Fruit fly (Drosophila melanogaster) whole organism, embryonic: ENCODE measurements around the gene Sumo.

Source experiments
- Atf6 ChIP-seq: fragments of 200-800 bp; sonication (Bioruptor generic); IDR thresholded peaks from 2 replicates; pipeline ENCODE4 v1.3.6; 2022; ENCODE audit warnings: missing biosample characterization, missing genetic modification characterization
- BEAF-32 ChIP-seq: fragments of 200-800 bp; sonication (Bioruptor generic); optimal IDR thresholded peaks from 3 replicates; lab custom pipeline; 2017; ENCODE audit warnings: missing biosample characterization, missing genetic modification characterization, mild to moderate bottlenecking, moderate library complexity, missing genetic modification reagents
- CG11560 ChIP-seq: fragments of 200-800 bp; sonication (Bioruptor generic); IDR thresholded peaks from 3 replicates; pipeline ENCODE4 v1.3.6; 2022; ENCODE audit warnings: missing biosample characterization, missing genetic modification characterization
- CG13296 ChIP-seq: fragments of 200-800 bp; sonication (Bioruptor generic); optimal IDR thresholded peaks from 3 replicates; lab custom pipeline; 2018; ENCODE audit warnings: missing biosample characterization, mild to moderate bottlenecking, missing genetic modification characterization
- CG13424 ChIP-seq: fragments of 200-800 bp; sonication (Bioruptor generic); optimal IDR thresholded peaks from 2 replicates; lab custom pipeline; 2019; ENCODE audit warnings: missing biosample characterization, mild to moderate bottlenecking, missing genetic modification characterization, moderate library complexity
- CG14667 ChIP-seq: fragments of 200-800 bp; sonication (Bioruptor generic); IDR thresholded peaks from 2 replicates; pipeline ENCODE4 v1.3.6; 2022; ENCODE audit warnings: missing biosample characterization, missing genetic modification characterization
- CG15073 ChIP-seq: fragments of 200-800 bp; sonication (Bioruptor generic); optimal IDR thresholded peaks from 2 replicates; lab custom pipeline; 2016; ENCODE audit warnings: missing biosample characterization, missing genetic modification characterization
- CG16815 ChIP-seq: fragments of 200-800 bp; sonication (Bioruptor generic); optimal IDR thresholded peaks from 3 replicates; lab custom pipeline; 2017; ENCODE audit warnings: missing biosample characterization, mild to moderate bottlenecking, missing genetic modification characterization
- CG31224 ChIP-seq: fragments of 200-800 bp; sonication (Bioruptor generic); IDR thresholded peaks from 2 replicates; pipeline ENCODE4 v1.3.6; 2022; ENCODE audit warnings: missing biosample characterization, missing genetic modification characterization
- CG3281 ChIP-seq: fragments of 200-800 bp; sonication (Bioruptor generic); optimal IDR thresholded peaks from 3 replicates; lab custom pipeline; 2017; ENCODE audit warnings: missing biosample characterization, mild to moderate bottlenecking, missing genetic modification characterization
- CG34224 ChIP-seq: fragments of 200-800 bp; sonication (Bioruptor generic); IDR thresholded peaks from 3 replicates; pipeline ENCODE4 v1.3.6; 2022; ENCODE audit warnings: missing biosample characterization, missing genetic modification characterization; ENCODE audit not compliant: partially characterized antibody
- CG4282 ChIP-seq: fragments of 200-800 bp; sonication (Bioruptor generic); optimal IDR thresholded peaks from 2 replicates; lab custom pipeline; 2016; ENCODE audit warnings: missing biosample characterization, missing genetic modification characterization
- CG4328 ChIP-seq: fragments of 200-800 bp; sonication (Bioruptor generic); optimal IDR thresholded peaks from 3 replicates; lab custom pipeline; 2017; ENCODE audit warnings: missing biosample characterization, missing genetic modification reagents, missing genetic modification characterization
- CG4424 ChIP-seq: fragments of 200-800 bp; sonication (Bioruptor generic); optimal IDR thresholded peaks from 3 replicates; lab custom pipeline; 2016; ENCODE audit warnings: missing biosample characterization, missing genetic modification characterization
- CG6854 ChIP-seq: fragments of 200-800 bp; sonication (Bioruptor generic); optimal IDR thresholded peaks from 3 replicates; lab custom pipeline; 2017; ENCODE audit warnings: missing biosample characterization, mild to moderate bottlenecking, missing genetic modification characterization
- CG7271 ChIP-seq: fragments of 200-800 bp; sonication (Bioruptor generic); optimal IDR thresholded peaks from 2 replicates; lab custom pipeline; 2018; ENCODE audit warnings: missing biosample characterization, mild to moderate bottlenecking, missing genetic modification characterization, moderate library complexity
- CG8290 ChIP-seq, 3 experiments: fragments of 200-800 bp; sonication (Bioruptor generic); optimal IDR thresholded peaks; 2 replicates each; lab custom pipeline; 2016 to 2019; ENCODE audit warnings: missing biosample characterization in 3 of 3, missing genetic modification characterization in 3 of 3, mild to moderate bottlenecking in 2 of 3, moderate library complexity in 1 of 3
- Camta ChIP-seq: fragments of 200-800 bp; sonication (Bioruptor generic); optimal IDR thresholded peaks from 2 replicates; lab custom pipeline; 2016; ENCODE audit warnings: missing biosample characterization, missing genetic modification characterization
- CkIIα-i1 ChIP-seq: fragments of 200-800 bp; sonication (Bioruptor generic); IDR thresholded peaks from 2 replicates; pipeline ENCODE4 v1.3.6; 2022; ENCODE audit warnings: missing biosample characterization, missing genetic modification characterization
- Dip2 ChIP-seq: fragments of 200-800 bp; sonication (Bioruptor generic); IDR thresholded peaks from 2 replicates; pipeline ENCODE4 v1.3.6; 2022; ENCODE audit warnings: missing biosample characterization, missing genetic modification characterization
- Drgx ChIP-seq: fragments of 200-800 bp; sonication (Bioruptor generic); IDR thresholded peaks from 2 replicates; pipeline ENCODE4 v1.3.6; 2022; ENCODE audit warnings: missing biosample characterization, missing genetic modification characterization
- Hmr ChIP-seq: fragments of 200-800 bp; sonication (Bioruptor generic); optimal IDR thresholded peaks from 3 replicates; lab custom pipeline; 2017; ENCODE audit warnings: mild to moderate bottlenecking, missing biosample characterization, missing genetic modification reagents, missing genetic modification characterization
- Jarid2 ChIP-seq: fragments of 200-800 bp; sonication (Bioruptor generic); optimal IDR thresholded peaks from 3 replicates; lab custom pipeline; 2017; ENCODE audit warnings: mild to moderate bottlenecking, missing biosample characterization, missing genetic modification reagents, missing genetic modification characterization
- Side ChIP-seq: fragments of 200-800 bp; sonication (Bioruptor generic); optimal IDR thresholded peaks from 2 replicates; lab custom pipeline; 2016; ENCODE audit warnings: missing biosample characterization, missing genetic modification characterization
- ab ChIP-seq: fragments of 200-800 bp; sonication (Bioruptor generic); optimal IDR thresholded peaks from 2 replicates; lab custom pipeline; 2016; ENCODE audit warnings: missing biosample characterization, missing genetic modification characterization
- ac ChIP-seq: fragments of 200-800 bp; sonication (Bioruptor generic); optimal IDR thresholded peaks from 3 replicates; lab custom pipeline; 2017; ENCODE audit warnings: missing biosample characterization, mild to moderate bottlenecking, missing genetic modification characterization
- az2 ChIP-seq: fragments of 200-800 bp; sonication (Bioruptor generic); optimal IDR thresholded peaks from 3 replicates; lab custom pipeline; 2016; ENCODE audit warnings: missing biosample characterization, missing genetic modification characterization
- caup ChIP-seq: fragments of 200-800 bp; sonication (Bioruptor generic); optimal IDR thresholded peaks from 3 replicates; lab custom pipeline; 2017; ENCODE audit warnings: missing biosample characterization, mild to moderate bottlenecking, missing genetic modification characterization, moderate library complexity; ENCODE audit not compliant: severe bottlenecking
- chm ChIP-seq: fragments of 200-800 bp; sonication (Bioruptor generic); IDR thresholded peaks from 2 replicates; pipeline ENCODE4 v1.3.6; 2022; ENCODE audit warnings: missing biosample characterization, missing genetic modification characterization
- chn ChIP-seq: fragments of 200-800 bp; sonication (Bioruptor generic); optimal IDR thresholded peaks from 2 replicates; lab custom pipeline; 2016; ENCODE audit warnings: missing biosample characterization, missing genetic modification characterization
- disco-r ChIP-seq: fragments of 200-800 bp; sonication (Bioruptor generic); optimal IDR thresholded peaks from 2 replicates; lab custom pipeline; 2016; ENCODE audit warnings: missing biosample characterization, missing genetic modification characterization
- emc ChIP-seq: fragments of 200-800 bp; sonication (Bioruptor generic); optimal IDR thresholded peaks from 2 replicates; lab custom pipeline; 2016; ENCODE audit warnings: missing biosample characterization, missing genetic modification characterization
- fd3F ChIP-seq: fragments of 200-800 bp; sonication (Bioruptor generic); optimal IDR thresholded peaks from 2 replicates; lab custom pipeline; 2018; ENCODE audit warnings: missing biosample characterization, mild to moderate bottlenecking, missing genetic modification characterization, moderate library complexity
- h ChIP-seq: fragments of >200 bp; optimal IDR thresholded peaks from 2 replicates; lab custom pipeline; 2017
- hb ChIP-seq: fragments of 200-800 bp; sonication (Bioruptor generic); IDR thresholded peaks from 3 replicates; pipeline ENCODE4 v1.3.6; 2022; ENCODE audit warnings: missing biosample characterization, missing genetic modification characterization; ENCODE audit not compliant: partially characterized antibody
- hkb ChIP-seq, 2 experiments: fragments of 200-800 bp in 1 of 2; fragments of >200 bp in 1 of 2; sonication (Bioruptor generic) in 1 of 2; IDR thresholded peaks in 1 of 2; optimal IDR thresholded peaks in 1 of 2; 2 replicates each; pipeline versions ENCODE4 v1.3.6 to Lab custom; 2017 to 2022; ENCODE audit warnings: missing biosample characterization in 1 of 2, missing genetic modification characterization in 1 of 2
- ind ChIP-seq: fragments of 200-800 bp; sonication (Bioruptor generic); optimal IDR thresholded peaks from 3 replicates; lab custom pipeline; 2016; ENCODE audit warnings: missing biosample characterization, missing genetic modification characterization
- jing ChIP-seq: fragments of 200-800 bp; sonication (Bioruptor generic); optimal IDR thresholded peaks from 2 replicates; lab custom pipeline; 2018; ENCODE audit warnings: missing biosample characterization, mild to moderate bottlenecking, missing genetic modification characterization
- mam ChIP-seq: fragments of 200-800 bp; sonication (Bioruptor generic); optimal IDR thresholded peaks from 3 replicates; lab custom pipeline; 2016; ENCODE audit warnings: missing biosample characterization, missing genetic modification characterization
- mirr ChIP-seq: fragments of 200-800 bp; sonication (Bioruptor generic); optimal IDR thresholded peaks from 3 replicates; lab custom pipeline; 2018; ENCODE audit warnings: missing biosample characterization, mild to moderate bottlenecking, missing genetic modification characterization
- nerfin-2 ChIP-seq: fragments of 200-800 bp; sonication (Bioruptor generic); IDR thresholded peaks from 2 replicates; pipeline ENCODE4 v1.3.6; 2022; ENCODE audit warnings: missing biosample characterization, missing genetic modification characterization; ENCODE audit not compliant: partially characterized antibody
- peb ChIP-seq: fragments of 200-800 bp; sonication (Bioruptor generic); IDR thresholded peaks from 2 replicates; pipeline ENCODE4 v1.3.6; 2022; ENCODE audit warnings: missing biosample characterization, missing genetic modification characterization
- psq ChIP-seq: fragments of 200-800 bp; sonication (Bioruptor generic); optimal IDR thresholded peaks from 2 replicates; lab custom pipeline; 2017; ENCODE audit warnings: missing biosample characterization, missing genetic modification characterization
- rib ChIP-seq: fragments of 200-800 bp; sonication (Bioruptor generic); IDR thresholded peaks from 2 replicates; pipeline ENCODE4 v1.3.6; 2022; ENCODE audit warnings: missing biosample characterization, missing genetic modification characterization
- row ChIP-seq: fragments of 200-800 bp; sonication (Bioruptor generic); IDR thresholded peaks from 3 replicates; pipeline ENCODE4 v1.3.6; 2022; ENCODE audit warnings: missing biosample characterization, missing genetic modification characterization
- sisA ChIP-seq: fragments of 200-800 bp; sonication (Bioruptor generic); IDR thresholded peaks from 2 replicates; pipeline ENCODE4 v1.3.6; 2022; ENCODE audit warnings: missing biosample characterization, missing genetic modification characterization
- tup ChIP-seq: fragments of 200-800 bp; sonication (Bioruptor generic); optimal IDR thresholded peaks from 2 replicates; lab custom pipeline; 2016; ENCODE audit warnings: missing biosample characterization, mild to moderate bottlenecking, missing genetic modification characterization, moderate library complexity
- vnd ChIP-seq: fragments of 200-800 bp; sonication (Bioruptor generic); IDR thresholded peaks from 3 replicates; pipeline ENCODE4 v1.3.6; 2022; ENCODE audit warnings: missing biosample characterization, missing genetic modification characterization; ENCODE audit not compliant: partially characterized antibody
- z ChIP-seq: fragments of 200-800 bp; sonication (Bioruptor generic); IDR thresholded peaks from 3 replicates; pipeline ENCODE4 v1.3.6; 2022; ENCODE audit warnings: missing biosample characterization, missing genetic modification characterization
- zen2 ChIP-seq: fragments of 200-800 bp; sonication (Bioruptor generic); IDR thresholded peaks from 3 replicates; pipeline ENCODE4 v1.3.6; 2022; ENCODE audit warnings: missing biosample characterization, missing genetic modification characterization; ENCODE audit not compliant: partially characterized antibody

Sumo gene

DNA sequence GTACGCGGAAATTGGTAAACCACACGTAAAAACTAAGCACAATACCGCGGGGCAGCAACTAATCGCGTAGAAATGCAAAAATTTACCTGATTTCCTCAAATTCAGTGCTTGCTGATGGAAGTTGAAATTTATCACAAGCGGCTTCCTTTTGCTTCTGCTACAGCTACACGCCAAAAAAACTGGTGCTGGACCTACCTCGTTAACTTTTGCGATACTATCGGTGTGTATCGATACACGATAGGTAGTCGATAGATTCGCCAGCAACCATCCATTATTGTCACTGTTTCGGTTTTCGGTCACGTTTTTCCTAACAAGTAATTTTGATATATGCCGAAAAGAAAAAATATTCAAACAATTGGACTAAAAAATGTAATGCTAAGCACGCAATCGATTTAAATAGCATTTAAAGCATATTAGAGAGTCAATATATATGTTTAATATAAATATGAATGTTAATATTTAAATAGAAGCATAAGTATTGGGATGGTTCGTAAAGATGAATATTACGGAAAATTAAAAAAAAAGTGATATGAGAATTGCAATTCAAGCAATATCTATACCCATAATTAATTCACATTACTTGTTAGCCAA, at the start of gene Sumo (continued):
- TF ChIP-seq Hmr (GFP tag; lab: Kevin White, UChicago), result no peak
- no peak for TF ChIP-seq hkb (optimal IDR thresholded peaks at IDR 0.05; lab: Kevin White, UChicago)
- TF ChIP-seq hkb (GFP tag; IDR thresholded peaks at IDR 0.05; lab: Robert Waterston, UW), result no peak
- TF ChIP-seq CkIIα-i1 (GFP tag; lab: Robert Waterston, UW), result no peak
- no peak for TF ChIP-seq ind (GFP tag; lab: Kevin White, UChicago)
- peak; percentile 20 for TF ChIP-seq CG4424 (GFP tag; lab: Kevin White, UChicago)
- TF ChIP-seq caup, result no peak
- no peak for TF ChIP-seq CG13424
- peak; percentile 98 for TF ChIP-seq CG34224
- no peak for TF ChIP-seq CG15073 (GFP tag; lab: Kevin White, UChicago)
- TF ChIP-seq CG8290 (GFP tag; optimal IDR thresholded peaks at IDR 0.05; lab: Kevin White, UChicago), result peak; percentile 17
- peak in 1 of 2 experiments; percentile 80 for TF ChIP-seq CG8290 (tag; optimal IDR thresholded peaks at IDR 0.05; lab: Kevin White, UChicago)
- no peak for TF ChIP-seq mam (GFP tag; lab: Kevin White, UChicago)
- TF ChIP-seq sisA (GFP tag; lab: Robert Waterston, UW), result 0 out of 2 replicates have a peak, but pooled peaks have one; percentile 3
- TF ChIP-seq Camta (GFP tag; lab: Kevin White, UChicago), result no peak
- peak; percentile 9 for TF ChIP-seq az2 (GFP tag; lab: Kevin White, UChicago)
- no peak for TF ChIP-seq CG13296
- no peak for TF ChIP-seq ac
- peak; percentile 99 for TF ChIP-seq hb
- no peak for TF ChIP-seq rib (GFP tag; lab: Robert Waterston, UW)
- TF ChIP-seq mirr, result no peak
- no peak for TF ChIP-seq z (GFP tag; lab: Robert Waterston, UW)
- TF ChIP-seq disco-r (GFP tag; lab: Kevin White, UChicago), result no peak
- no peak for TF ChIP-seq chn (GFP tag; lab: Kevin White, UChicago)
- TF ChIP-seq CG4328, result no peak
- TF ChIP-seq Jarid2, result peak; percentile 35
- TF ChIP-seq CG6854 (GFP tag; lab: Kevin White, UChicago), result no peak
- no peak for TF ChIP-seq psq (GFP tag; lab: Kevin White, UChicago)
- no peak for TF ChIP-seq Drgx (GFP tag; lab: Robert Waterston, UW)
- no peak for TF ChIP-seq tup (GFP tag; lab: Kevin White, UChicago)
- TF ChIP-seq zen2 (GFP tag; lab: Robert Waterston, UW), result peak; percentile 99
- TF ChIP-seq CG3281 (GFP tag; lab: Kevin White, UChicago), result no peak
- peak; percentile 16; the same call in 1 of the 3 replicates for TF ChIP-seq CG11560
- TF ChIP-seq jing (GFP tag; lab: Kevin White, UChicago), result no peak
- no peak for TF ChIP-seq emc (GFP tag; lab: Kevin White, UChicago)
- TF ChIP-seq ab, result no peak
- TF ChIP-seq peb (GFP tag; lab: Robert Waterston, UW), result no peak
- TF ChIP-seq BEAF-32, result peak; percentile 98
- no peak for TF ChIP-seq Atf6 (GFP tag; lab: Robert Waterston, UW)
- TF ChIP-seq nerfin-2, result peak; percentile 98
- TF ChIP-seq CG14667 (GFP tag; lab: Robert Waterston, UW), result no peak
- TF ChIP-seq Side (GFP tag; lab: Kevin White, UChicago), result no peak
- TF ChIP-seq h (lab: Kevin White, UChicago), result no peak
- no peak for TF ChIP-seq CG7271
- no peak for TF ChIP-seq CG4282
- peak; percentile 16 for TF ChIP-seq CG16815 (GFP tag; lab: Kevin White, UChicago)
- no peak for TF ChIP-seq CG31224
- peak; percentile 49; the same call in 1 of the 2 replicates for TF ChIP-seq chm (GFP tag; lab: Robert Waterston, UW)
- TF ChIP-seq row (GFP tag; lab: Robert Waterston, UW), result peak; percentile 93
- peak; percentile 99 for TF ChIP-seq vnd (GFP tag; lab: Robert Waterston, UW)
- no peak for TF ChIP-seq fd3F
- TF ChIP-seq Dip2 (GFP tag; lab: Robert Waterston, UW), result no peak
